Fruit fly (Drosophila melanogaster): ENCODE data around the gene Ostgamma.

Gene Ostgamma

DNA sequence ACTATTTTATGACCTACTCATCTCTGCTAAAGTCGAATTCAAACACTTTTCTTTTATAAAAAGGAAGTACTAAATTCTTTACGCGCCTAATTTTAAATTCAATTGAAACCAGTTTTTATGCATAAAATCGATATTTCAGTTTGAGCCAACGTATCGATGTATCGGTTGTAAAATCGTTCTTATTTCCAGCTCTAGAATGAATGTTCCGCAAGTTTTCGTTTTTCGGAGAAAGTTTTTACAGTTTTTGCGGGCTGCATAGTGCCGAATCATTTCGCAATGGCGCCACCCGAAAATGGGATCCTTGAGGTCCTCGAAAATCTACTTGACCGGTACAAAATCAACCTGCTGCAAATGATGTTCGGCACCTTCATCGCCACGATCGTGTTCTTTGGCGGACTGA lies 2.6 kb downstream of the Ostgamma start, which contains the start of gene CG7840:
Gene CG7840, plus strand, starts transcription at position 178 of the 400 bp plus-strand sequence.
- TF ChIP-seq pad (GFP tag; optimal IDR thresholded peaks at IDR 0.05) (no peak), Clk (GFP tag; optimal IDR thresholded peaks at IDR 0.05) (no peak), kay (GFP tag; ENCODE audit: borderline replicate concordance) (no peak), tj (GFP tag; optimal IDR thresholded peaks at IDR 0.05) (no peak), ovo (GFP tag; optimal IDR thresholded peaks at IDR 0.05) (no peak), CG7045 (GFP tag; optimal IDR thresholded peaks at IDR 0.05) (no peak), CG33017 (tag; optimal IDR thresholded peaks at IDR 0.05) (no peak), CG5204 (GFP tag; optimal IDR thresholded peaks at IDR 0.05) (no peak), Hr96 (GFP tag; optimal IDR thresholded peaks at IDR 0.05) (no peak), CG7101 (tag; optimal IDR thresholded peaks at IDR 0.05) (no peak), CG1620 (GFP tag; optimal IDR thresholded peaks at IDR 0.05) (no peak), bab1 (GFP tag; optimal IDR thresholded peaks at IDR 0.05) (no peak), CG11617 (GFP tag; optimal IDR thresholded peaks at IDR 0.05) (no peak), Mnt (GFP tag; optimal IDR thresholded peaks at IDR 0.05) (no peak), cic (GFP tag; optimal IDR thresholded peaks at IDR 0.05) (no peak)

DNA sequence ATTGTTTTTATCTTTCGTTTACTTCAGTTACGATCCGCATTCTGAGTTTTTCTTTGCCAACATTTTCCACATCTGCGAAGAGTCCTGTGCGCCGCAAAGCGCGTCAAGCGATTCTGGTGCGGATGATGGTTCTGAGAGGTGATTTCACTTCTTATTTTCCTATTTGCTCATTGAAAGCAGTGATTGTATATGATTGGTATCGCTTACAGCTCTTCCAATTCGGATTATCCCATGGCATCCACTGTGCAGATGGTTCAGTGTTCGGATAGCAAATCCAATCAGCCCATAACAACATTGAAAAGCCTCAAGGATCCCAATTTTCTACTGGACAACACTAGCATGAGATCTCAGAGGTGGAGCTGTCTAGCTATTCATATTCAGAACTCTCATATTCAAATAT lies 3.4 kb downstream of the Ostgamma start:
- TF ChIP-seq CG7101 (tag; optimal IDR thresholded peaks at IDR 0.05), result no peak
- no peak for TF ChIP-seq toe (GFP tag; optimal IDR thresholded peaks at IDR 0.05)
- no peak for TF ChIP-seq CG5204 (GFP tag; optimal IDR thresholded peaks at IDR 0.05)
- no peak for TF ChIP-seq CG1620 (GFP tag; optimal IDR thresholded peaks at IDR 0.05)
- no peak for TF ChIP-seq CG12768 (GFP tag; optimal IDR thresholded peaks at IDR 0.05)
- TF ChIP-seq cic (GFP tag; optimal IDR thresholded peaks at IDR 0.05), result no peak
- no peak for TF ChIP-seq CG11617 (GFP tag; optimal IDR thresholded peaks at IDR 0.05)
- TF ChIP-seq Crg-1 (GFP tag; optimal IDR thresholded peaks at IDR 0.05), result no peak
- no peak for TF ChIP-seq Mnt (GFP tag; optimal IDR thresholded peaks at IDR 0.05)
- TF ChIP-seq kay (GFP tag; ENCODE audit: borderline replicate concordance), result no peak
- no peak for TF ChIP-seq pad (GFP tag; optimal IDR thresholded peaks at IDR 0.05)
- no peak for TF ChIP-seq ovo (GFP tag; optimal IDR thresholded peaks at IDR 0.05)
- TF ChIP-seq bab1 (GFP tag; optimal IDR thresholded peaks at IDR 0.05), result no peak
- no peak for TF ChIP-seq Hr96 (GFP tag; optimal IDR thresholded peaks at IDR 0.05)

DNA sequence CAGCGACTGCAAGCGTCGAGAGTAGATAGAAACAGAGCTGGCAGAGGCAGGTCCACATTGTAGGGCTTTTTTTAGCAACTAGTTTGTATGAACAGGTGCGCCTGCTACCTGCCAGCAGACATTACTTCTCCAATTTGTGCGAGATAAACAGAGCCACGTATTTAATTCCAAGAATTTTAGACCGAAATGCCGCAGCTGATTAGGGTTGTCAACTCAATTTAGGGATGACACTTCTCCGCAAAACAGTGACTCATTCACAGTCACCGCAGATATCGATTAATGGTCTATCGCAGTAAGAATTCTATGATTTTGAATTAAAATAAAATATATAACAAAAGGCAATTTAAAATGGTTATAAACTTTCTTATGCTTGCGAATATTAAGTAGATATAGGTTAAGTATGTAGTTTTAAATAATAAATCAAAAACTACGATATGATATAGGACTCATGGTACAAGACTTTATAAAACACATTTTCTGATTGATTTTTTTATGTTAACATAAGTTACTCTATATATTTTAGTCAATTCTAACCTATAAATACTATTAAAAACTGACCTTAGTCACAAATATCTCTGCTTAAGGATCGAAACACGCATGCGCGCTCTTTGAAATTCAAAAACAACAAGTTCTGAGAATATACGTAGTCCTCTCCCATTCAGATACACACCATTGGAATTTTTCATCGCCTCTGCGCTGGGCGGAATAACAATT lies 5.1 kb downstream of the Ostgamma start, which contains the start of the genes wol and Scgalpha:
Gene wol, minus strand, starts transcription at position 220 of the 714 bp plus-strand sequence.
Gene Scgalpha, plus strand, starts transcription at position 664 of the 714 bp plus-strand sequence.
- TF ChIP-seq CG14711 (tag; optimal IDR thresholded peaks at IDR 0.05) (peak; percentile 97), CG12768 (GFP tag; optimal IDR thresholded peaks at IDR 0.05) (no peak), bab1 (GFP tag; optimal IDR thresholded peaks at IDR 0.05) (peak; percentile 7)

DNA sequence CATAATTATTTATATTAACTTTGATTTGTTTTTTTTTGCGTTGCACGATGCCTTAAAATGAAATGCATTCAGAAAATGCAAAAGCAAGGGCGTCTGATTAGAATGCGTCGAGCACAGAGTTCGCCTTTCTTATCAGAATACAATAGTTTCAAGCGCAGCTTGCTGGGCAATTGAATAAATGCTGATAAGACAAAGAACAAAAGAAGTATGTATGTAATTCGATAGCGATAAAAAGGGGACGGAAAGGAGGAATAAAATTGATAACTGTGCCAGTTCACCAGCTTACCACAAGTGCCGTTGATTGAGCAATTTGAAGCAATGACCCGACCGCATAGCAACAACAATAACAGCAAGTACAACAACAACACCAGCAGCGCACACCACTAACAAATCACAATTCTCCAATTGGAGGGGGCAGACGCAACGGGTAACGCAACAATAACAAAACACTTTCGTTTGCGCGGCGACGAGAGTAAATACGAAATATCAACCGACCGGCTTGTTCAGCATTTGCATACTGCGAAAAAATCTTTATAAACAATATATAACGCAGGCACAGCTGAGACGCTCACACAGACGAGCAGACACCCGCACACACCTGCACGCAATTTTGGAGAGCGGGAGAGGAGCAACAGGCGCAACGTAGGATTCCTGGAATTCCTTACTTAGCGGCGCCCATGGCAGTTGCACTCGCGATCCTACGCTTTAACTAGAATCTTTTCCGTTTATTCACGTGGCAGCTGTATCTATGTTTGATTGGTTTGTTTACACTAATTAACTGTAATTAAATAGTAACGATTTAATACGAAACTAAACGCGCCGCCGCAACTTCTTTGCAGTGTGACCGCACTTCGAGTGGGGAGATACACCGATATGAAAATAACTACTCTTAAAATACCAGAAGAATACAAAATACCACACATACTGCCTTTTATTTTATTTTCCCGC lies 7.5 kb downstream of the Ostgamma start, which contains the start of gene Btk:
Gene Btk, minus strand, starts transcription at position 860 of the 948 bp plus-strand sequence.
- TF ChIP-seq CG7101 (tag; optimal IDR thresholded peaks at IDR 0.05) (no peak), CG12768 (GFP tag; optimal IDR thresholded peaks at IDR 0.05) (peak; percentile 54), pad (GFP tag; optimal IDR thresholded peaks at IDR 0.05) (peak; percentile 94), tj (GFP tag; optimal IDR thresholded peaks at IDR 0.05) (peak; percentile 91), CG33017 (tag; optimal IDR thresholded peaks at IDR 0.05) (no peak), ovo (GFP tag; optimal IDR thresholded peaks at IDR 0.05) (peak; percentile 47), bab1 (GFP tag; optimal IDR thresholded peaks at IDR 0.05) (peak; percentile 1), cic (GFP tag; optimal IDR thresholded peaks at IDR 0.05) (peak; percentile 48)

DNA sequence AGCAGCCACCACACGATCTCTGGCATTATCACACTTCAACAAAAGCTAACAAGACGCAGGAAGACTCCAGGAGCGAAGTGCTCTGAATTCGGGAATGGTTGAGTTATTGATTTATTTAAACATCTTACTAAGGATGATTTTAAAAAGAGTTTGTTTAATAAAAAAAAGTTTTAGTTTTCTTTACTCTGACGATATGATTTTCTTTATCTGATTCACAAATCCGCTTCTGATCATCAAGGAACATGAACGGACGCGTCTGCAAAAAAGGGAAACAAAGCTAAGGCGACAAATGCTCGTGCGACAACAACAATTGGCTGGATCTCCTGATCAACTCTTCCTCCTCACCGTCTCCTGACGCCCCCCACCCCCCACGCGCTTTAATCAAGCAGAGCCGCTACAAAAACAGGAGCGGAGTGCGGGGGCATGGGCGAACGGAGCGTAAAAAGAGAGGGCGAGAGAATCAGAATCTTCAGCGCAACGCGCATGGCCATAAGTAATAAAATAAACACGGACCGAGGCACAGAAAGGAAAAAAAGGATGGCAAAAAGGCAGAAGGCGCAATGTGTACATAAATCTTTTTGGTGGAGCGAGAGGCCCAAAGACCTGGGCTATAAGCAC lies 8.7 kb downstream of the Ostgamma start:
- no peak for TF ChIP-seq CG7045 (GFP tag; optimal IDR thresholded peaks at IDR 0.05)
- TF ChIP-seq bab1 (GFP tag; optimal IDR thresholded peaks at IDR 0.05), result peak; percentile 18

DNA sequence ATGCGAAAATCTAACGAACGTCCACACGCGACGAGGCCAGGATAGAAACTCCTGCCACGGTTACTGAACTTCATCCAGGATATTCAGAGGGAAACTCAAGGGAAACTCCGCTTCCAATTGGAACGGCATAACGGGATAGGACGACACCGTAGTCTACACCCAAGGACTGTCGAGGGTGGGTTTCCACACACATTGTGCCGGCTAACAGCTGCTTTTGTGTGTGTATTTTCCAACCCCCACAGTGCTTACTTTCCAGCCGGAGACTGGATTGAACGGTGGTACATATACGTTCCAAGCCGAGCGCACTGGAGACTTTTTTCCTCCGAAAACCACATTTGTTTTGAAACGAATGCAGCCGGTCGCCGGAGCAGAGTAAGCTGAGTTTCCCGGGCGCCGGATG lies 10.9 kb downstream of the Ostgamma start:
- no peak for TF ChIP-seq bab1 (GFP tag; optimal IDR thresholded peaks at IDR 0.05)
- TF ChIP-seq pad (GFP tag; optimal IDR thresholded peaks at IDR 0.05), result no peak
- no peak for TF ChIP-seq kay (GFP tag; ENCODE audit: borderline replicate concordance)
- TF ChIP-seq Mnt (GFP tag; optimal IDR thresholded peaks at IDR 0.05), result no peak
- no peak for TF ChIP-seq tj (GFP tag; optimal IDR thresholded peaks at IDR 0.05)
- no peak for TF ChIP-seq ovo (GFP tag; optimal IDR thresholded peaks at IDR 0.05)
- no peak for TF ChIP-seq CG1620 (GFP tag; optimal IDR thresholded peaks at IDR 0.05)
- no peak for TF ChIP-seq CG7101 (tag; optimal IDR thresholded peaks at IDR 0.05)
- TF ChIP-seq CG5204 (GFP tag; optimal IDR thresholded peaks at IDR 0.05), result no peak
